Fruit fly (Drosophila melanogaster): ENCODE data around the gene upd2.

Gene upd2

dm6 chrX:18207533-18207932 lies 35.6 kb downstream of the upd2 start:
- TF ChIP-seq CG17801 (GFP tag; optimal IDR thresholded peaks at IDR 0.05; ENCODE audit: partially characterized antibody) = no peak

dm6 chrX:18205044-18205443 lies 38.0 kb downstream of the upd2 start, which contains the start of gene Hesr:
Hesr (minus strand) TSS chrX:18205144.
- TF ChIP-seq CG17801 (GFP tag; optimal IDR thresholded peaks at IDR 0.05; ENCODE audit: partially characterized antibody) = no peak

dm6 chrX:18197642-18198041 lies 45.4 kb downstream of the upd2 start:
- no peak for TF ChIP-seq CG17801 (GFP tag; optimal IDR thresholded peaks at IDR 0.05; ENCODE audit: partially characterized antibody)
